Worm (Caenorhabditis elegans) whole organism, L3 larva: ENCODE results near the gene mam-1.
A peak's percentile ranks its signal among the peaks of the same experiment; 100 is the strongest.

Experiments
- R02D3.7 ChIP-seq: fragments of 150-350 bp; optimal IDR thresholded peaks from 2 replicates; lab custom pipeline; 2014; ENCODE audit warnings: missing biosample characterization, missing genetic modification characterization
- ZK546.5 ChIP-seq: sonication (generic microtip); optimal IDR thresholded peaks from 2 replicates; lab custom pipeline; 2017; ENCODE audit warnings: missing biosample characterization, missing genetic modification characterization
- aly-2 ChIP-seq: fragments of 150-350 bp; optimal IDR thresholded peaks from 2 replicates; lab custom pipeline; 2014; ENCODE audit warnings: missing biosample characterization, missing genetic modification characterization
- ama-1 ChIP-seq: fragments of 150-350 bp; optimal IDR thresholded peaks from 2 replicates; lab custom pipeline; 2018
- ceh-16 ChIP-seq: sonication (generic microtip); optimal IDR thresholded peaks from 2 replicates; lab custom pipeline; 2017; ENCODE audit warnings: missing biosample characterization, missing genetic modification characterization
- ceh-28 ChIP-seq: fragments of 150-350 bp; optimal IDR thresholded peaks from 2 replicates; lab custom pipeline; 2014; ENCODE audit warnings: missing biosample characterization, missing genetic modification reagents, missing genetic modification characterization
- ceh-82 ChIP-seq: fragments of 150-350 bp; optimal IDR thresholded peaks from 2 replicates; lab custom pipeline; 2014; ENCODE audit warnings: missing biosample characterization, missing genetic modification characterization
- ceh-9 ChIP-seq: sonication (generic microtip); optimal IDR thresholded peaks from 2 replicates; lab custom pipeline; 2018; ENCODE audit warnings: missing biosample characterization, missing genetic modification characterization
- daf-12 ChIP-seq: fragments of 150-350 bp; optimal IDR thresholded peaks from 2 replicates; lab custom pipeline; 2014; ENCODE audit warnings: missing biosample characterization, missing genetic modification reagents, missing genetic modification characterization
- egl-5 ChIP-seq: fragments of 150-350 bp; optimal IDR thresholded peaks from 2 replicates; lab custom pipeline; 2017; ENCODE audit warnings: missing biosample characterization, missing genetic modification reagents, missing genetic modification characterization, inconsistent platforms
- elt-2 ChIP-seq: sonication (generic microtip); optimal IDR thresholded peaks from 2 replicates; lab custom pipeline; 2016; ENCODE audit warnings: missing genetic modification reagents, mild to moderate bottlenecking, missing genetic modification characterization, missing compliant biosample characterization
- elt-3 ChIP-seq, 3 experiments: fragments of 150-350 bp in 1 of 3; sonication (generic microtip) in 2 of 3; optimal IDR thresholded peaks; 2 replicates in 2 of 3; 4 replicates in 1 of 3; lab custom pipeline; 2014 to 2017; ENCODE audit warnings: missing biosample characterization in 3 of 3, missing genetic modification characterization in 3 of 3
- fkh-10 ChIP-seq: sonication (generic microtip); optimal IDR thresholded peaks from 2 replicates; lab custom pipeline; 2017; ENCODE audit warnings: missing biosample characterization, missing genetic modification reagents, missing genetic modification characterization
- fkh-2 ChIP-seq: fragments of 150-350 bp; optimal IDR thresholded peaks from 2 replicates; lab custom pipeline; 2014; ENCODE audit warnings: missing biosample characterization, missing genetic modification reagents, missing genetic modification characterization
- fos-1 ChIP-seq: fragments of 150-350 bp; optimal IDR thresholded peaks from 2 replicates; lab custom pipeline; 2014; ENCODE audit warnings: missing biosample characterization, missing genetic modification characterization
- hmg-11 ChIP-seq: sonication (generic microtip); optimal IDR thresholded peaks from 2 replicates; lab custom pipeline; 2016; ENCODE audit warnings: missing genetic modification characterization, missing compliant biosample characterization
- jun-1 ChIP-seq: fragments of 150-350 bp; optimal IDR thresholded peaks from 2 replicates; lab custom pipeline; 2014; ENCODE audit warnings: missing biosample characterization, missing genetic modification reagents, missing genetic modification characterization
- lin-15B ChIP-seq: fragments of 150-350 bp; optimal IDR thresholded peaks from 2 replicates; lab custom pipeline; 2014; ENCODE audit warnings: missing biosample characterization, missing genetic modification characterization
- lin-39 ChIP-seq: fragments of 150-350 bp; optimal IDR thresholded peaks from 2 replicates; lab custom pipeline; 2018; ENCODE audit warnings: missing biosample characterization, missing genetic modification reagents, missing genetic modification characterization
- lsy-12 ChIP-seq: sonication (generic microtip); optimal IDR thresholded peaks from 2 replicates; lab custom pipeline; 2016; ENCODE audit warnings: mild to moderate bottlenecking, missing genetic modification characterization, missing compliant biosample characterization
- mml-1 ChIP-seq: fragments of 150-350 bp; sonication (generic microtip); optimal IDR thresholded peaks from 3 replicates; lab custom pipeline; 2014; ENCODE audit warnings: missing biosample characterization, missing genetic modification characterization
- nfya-1 ChIP-seq: sonication (generic microtip); optimal IDR thresholded peaks from 2 replicates; lab custom pipeline; 2017; ENCODE audit warnings: missing genetic modification characterization, mild to moderate bottlenecking, missing compliant biosample characterization, antibody characterized with exemption, moderate library complexity; ENCODE audit not compliant: insufficient read depth
- nhr-11 ChIP-seq: fragments of 150-350 bp; optimal IDR thresholded peaks from 2 replicates; lab custom pipeline; 2014; ENCODE audit warnings: missing biosample characterization, missing genetic modification characterization
- nhr-237 ChIP-seq: fragments of 150-350 bp; optimal IDR thresholded peaks from 2 replicates; lab custom pipeline; 2014; ENCODE audit warnings: missing biosample characterization, missing genetic modification characterization
- nhr-25 ChIP-seq: sonication (generic microtip); optimal IDR thresholded peaks from 2 replicates; lab custom pipeline; 2017; ENCODE audit warnings: missing biosample characterization, missing genetic modification characterization
- nhr-28 ChIP-seq: fragments of 150-350 bp; optimal IDR thresholded peaks from 2 replicates; lab custom pipeline; 2014; ENCODE audit warnings: missing biosample characterization, missing genetic modification characterization
- nhr-43 ChIP-seq: sonication (generic microtip); optimal IDR thresholded peaks from 2 replicates; lab custom pipeline; 2016; ENCODE audit warnings: mild to moderate bottlenecking, missing genetic modification characterization, missing compliant biosample characterization; ENCODE audit not compliant: poor library complexity, severe bottlenecking
- nhr-67 ChIP-seq: fragments of 150-350 bp; optimal IDR thresholded peaks from 2 replicates; lab custom pipeline; 2014; ENCODE audit warnings: missing biosample characterization, missing genetic modification characterization
- nhr-76 ChIP-seq: fragments of 150-350 bp; sonication (generic microtip); optimal IDR thresholded peaks from 5 replicates; lab custom pipeline; 2014; ENCODE audit warnings: missing biosample characterization, missing genetic modification characterization
- nhr-77 ChIP-seq: fragments of 150-350 bp; optimal IDR thresholded peaks from 2 replicates; lab custom pipeline; 2014; ENCODE audit warnings: missing biosample characterization, missing genetic modification characterization
- pqm-1 ChIP-seq: fragments of 150-350 bp; optimal IDR thresholded peaks from 2 replicates; lab custom pipeline; 2017; ENCODE audit warnings: missing biosample characterization, missing genetic modification characterization, inconsistent platforms
- skn-1 ChIP-seq: fragments of 150-350 bp; optimal IDR thresholded peaks from 2 replicates; lab custom pipeline; 2014; ENCODE audit warnings: missing biosample characterization, missing genetic modification characterization
- snpc-4 ChIP-seq: fragments of 150-350 bp; optimal IDR thresholded peaks from 2 replicates; lab custom pipeline; 2014; ENCODE audit warnings: missing biosample characterization, missing genetic modification characterization
- tbx-2 ChIP-seq: sonication (generic microtip); optimal IDR thresholded peaks from 2 replicates; lab custom pipeline; 2016; ENCODE audit warnings: mild to moderate bottlenecking, missing genetic modification characterization, missing compliant biosample characterization
- unc-62 ChIP-seq: fragments of 150-350 bp; sonication (generic microtip); optimal IDR thresholded peaks from 4 replicates; lab custom pipeline; 2014; ENCODE audit warnings: missing biosample characterization, missing genetic modification reagents, missing genetic modification characterization
- zag-1 ChIP-seq: fragments of 150-350 bp; optimal IDR thresholded peaks from 2 replicates; lab custom pipeline; 2014; ENCODE audit warnings: missing biosample characterization, missing genetic modification characterization
- ztf-4 ChIP-seq: fragments of 150-350 bp; optimal IDR thresholded peaks from 2 replicates; lab custom pipeline; 2014; ENCODE audit warnings: missing biosample characterization, missing genetic modification characterization

Gene mam-1

ce11 chrX:915510-915909, 27.3 kb upstream of the mam-1 start, which contains the start of gene sel-12:
TSS of gene sel-12 (plus strand) at chrX:915867.
- peak; percentile 48 for TF ChIP-seq skn-1 (tag; lab: Kevin White, UChicago)
- TF ChIP-seq R02D3.7 = no peak
- TF ChIP-seq nfya-1 = peak; percentile 34
- no peak for TF ChIP-seq ceh-28 (tag; lab: Kevin White, UChicago)
- TF ChIP-seq ZK546.5 (tag; lab: Kevin White, UChicago) = no peak
- TF ChIP-seq fos-1 (tag; lab: Kevin White, UChicago) = no peak
- no peak for TF ChIP-seq ceh-16 (tag; lab: Kevin White, UChicago)
- TF ChIP-seq hmg-11 (tag; lab: Kevin White, UChicago) = peak; percentile 17
- no peak for TF ChIP-seq nhr-43 (tag; lab: Kevin White, UChicago)

- TF ChIP-seq lin-15B (tag; lab: Kevin White, UChicago) (no peak), lsy-12 (tag; lab: Kevin White, UChicago) (no peak), mml-1 (tag; lab: Kevin White, UChicago) (no peak)
Measured at ce11 chrX:912990-913389, 24.8 kb upstream of the mam-1 start, which contains the start of gene F35H12.6. TSS of gene F35H12.6 (plus strand) at chrX:913290.

- TF ChIP-seq ztf-4 (tag; lab: Kevin White, UChicago) = no peak
Measured at ce11 chrX:912564-912963, 24.4 kb upstream of the mam-1 start.

ce11 chrX:910337-910736, 22.1 kb upstream of the mam-1 start:
- peak; percentile 24 for TF ChIP-seq fkh-10 (GFP tag; lab: Kevin White, UChicago)
- peak; percentile 20 for TF ChIP-seq hmg-11 (tag; lab: Kevin White, UChicago)
- TF ChIP-seq elt-2 (tag; lab: Kevin White, UChicago) = no peak

- TF ChIP-seq snpc-4 (tag; lab: Kevin White, UChicago) = no peak
- no peak for TF ChIP-seq fos-1 (tag; lab: Kevin White, UChicago)
- TF ChIP-seq zag-1 (tag; lab: Kevin White, UChicago) = no peak
- no peak for TF ChIP-seq nhr-76 (tag; lab: Kevin White, UChicago)
- TF ChIP-seq nfya-1 = no peak
- TF ChIP-seq ceh-82 (tag; lab: Kevin White, UChicago) = no peak
- no peak for TF ChIP-seq R02D3.7
- TF ChIP-seq ceh-16 (tag; lab: Kevin White, UChicago) = no peak
- TF ChIP-seq unc-62 = no peak
- TF ChIP-seq ama-1 (lab: Kevin White, UChicago) = no peak
- no peak for TF ChIP-seq nhr-11 (tag; lab: Kevin White, UChicago)
- no peak for TF ChIP-seq fkh-2 (tag; lab: Kevin White, UChicago)
- TF ChIP-seq nhr-43 (tag; lab: Kevin White, UChicago) = no peak
- TF ChIP-seq ceh-9 = no peak
- TF ChIP-seq lin-39 (tag; lab: Kevin White, UChicago) = no peak
- no peak for TF ChIP-seq ceh-28 (tag; lab: Kevin White, UChicago)
- TF ChIP-seq daf-12 (tag; lab: Kevin White, UChicago) = no peak
- TF ChIP-seq nhr-77 = no peak
- TF ChIP-seq, all 47 proteins: peak for 0
Measured at ce11 chrX:902512-902911, 14.3 kb upstream of the mam-1 start, which contains the start of gene ZC13.10. TSS of gene ZC13.10 (minus strand) at chrX:902612.

- TF ChIP-seq nhr-25 (tag; lab: Kevin White, UChicago) (peak; percentile 39), egl-5 (tag; lab: Kevin White, UChicago) (no peak)
Measured at ce11 chrX:897948-898347, 9.8 kb upstream of the mam-1 start, which contains the start of gene mab-7. TSS of gene mab-7 (minus strand) at chrX:898048.

ce11 chrX:880367-880766, 7.8 kb downstream of the mam-1 start, which contains the start of gene ZC13.2:
TSS of gene ZC13.2 (plus strand) at chrX:880667.
- TF ChIP-seq nhr-43 (tag; lab: Kevin White, UChicago) = no peak
- TF ChIP-seq tbx-2 = no peak
- TF ChIP-seq R02D3.7 = no peak
- TF ChIP-seq aly-2 (tag; lab: Kevin White, UChicago) = no peak
- no peak for TF ChIP-seq egl-5 (tag; lab: Kevin White, UChicago)
- no peak for TF ChIP-seq jun-1 (tag; lab: Kevin White, UChicago)
- TF ChIP-seq hmg-11 (tag; lab: Kevin White, UChicago) = no peak
- TF ChIP-seq nhr-76 (tag; lab: Kevin White, UChicago) = no peak
- TF ChIP-seq elt-3 (tag; optimal IDR thresholded peaks at IDR 0.05; lab: Kevin White, UChicago) = no peak
- TF ChIP-seq nhr-25 (tag; lab: Kevin White, UChicago) = no peak
- TF ChIP-seq daf-12 (tag; lab: Kevin White, UChicago) = no peak
- no peak for TF ChIP-seq nhr-67 (tag; lab: Kevin White, UChicago)
- TF ChIP-seq ceh-28 (tag; lab: Kevin White, UChicago) = no peak
- no peak for TF ChIP-seq pqm-1
- no peak for TF ChIP-seq elt-2 (tag; lab: Kevin White, UChicago)
- no peak for TF ChIP-seq unc-62
- TF ChIP-seq nhr-237 = no peak
- no peak for TF ChIP-seq ceh-82 (tag; lab: Kevin White, UChicago)
- TF ChIP-seq nhr-28 (tag; lab: Kevin White, UChicago) = no peak
